Worm (Caenorhabditis elegans) whole organism, early embryonic: ENCODE data around the gene T22F7.1.

Experiments
- ama-1 ChIP-seq: fragments of 150-350 bp; optimal IDR thresholded peaks from 2 replicates; lab custom pipeline; 2014
- flt-1 ChIP-seq: fragments of 200-800 bp; sonication (Bioruptor generic); IDR thresholded peaks from 2 replicates; pipeline ENCODE4 v1.3.6; 2022; ENCODE audit warnings: missing genetic modification characterization, missing compliant biosample characterization
- hmg-4 ChIP-seq: fragments of 200-800 bp; sonication (Bioruptor generic); optimal IDR thresholded peaks from 2 replicates; lab custom pipeline; 2018; ENCODE audit warnings: mild to moderate bottlenecking, missing genetic modification characterization, missing compliant biosample characterization
- scrt-1 ChIP-seq: fragments of 200-800 bp; sonication (Bioruptor generic); IDR thresholded peaks from 2 replicates; pipeline ENCODE4 v1.3.6; 2022; ENCODE audit warnings: missing genetic modification characterization, missing compliant biosample characterization
- sea-1 ChIP-seq: fragments of 200-800 bp; sonication (Bioruptor generic); conservative IDR thresholded peaks from 2 replicates; pipeline ENCODE4 v1.3.6; 2022; ENCODE audit warnings: missing genetic modification characterization, missing compliant biosample characterization
- tra-4 ChIP-seq: sonication (generic microtip); optimal IDR thresholded peaks from 2 replicates; lab custom pipeline; 2017; ENCODE audit warnings: missing genetic modification characterization, missing compliant biosample characterization

ce11 chrIII:563755-564154 is 21.9 kb downstream of the T22F7.1 start:
- TF ChIP-seq hmg-4 (GFP tag; lab: Kevin White, UChicago), result no peak
- no peak for TF ChIP-seq sea-1 (GFP tag; lab: Robert Waterston, UW)
- no peak for TF ChIP-seq scrt-1 (GFP tag; lab: Robert Waterston, UW)
- TF ChIP-seq flt-1 (GFP tag; lab: Robert Waterston, UW), result no peak
- TF ChIP-seq ama-1, result no peak
- no peak for TF ChIP-seq tra-4 (tag; lab: Kevin White, UChicago)
